Worm (Caenorhabditis elegans) whole organism, young adult: ENCODE results near the gene F29B9.7.

Experiments used
- F49E8.2 ChIP-seq: sonication (generic microtip); optimal IDR thresholded peaks from 3 replicates; lab custom pipeline; 2017; ENCODE audit warnings: missing genetic modification characterization, mild to moderate bottlenecking, missing compliant biosample characterization, antibody characterized with exemption, moderate library complexity; ENCODE audit not compliant: insufficient read depth
- chd-7 ChIP-seq: sonication (generic microtip); optimal IDR thresholded peaks from 2 replicates; lab custom pipeline; 2016; ENCODE audit warnings: mild to moderate bottlenecking, missing genetic modification characterization, moderate library complexity, missing compliant biosample characterization
- egrh-3 ChIP-seq: fragments of 200-800 bp; sonication (Bioruptor generic); IDR thresholded peaks from 2 replicates; pipeline ENCODE4 v1.3.6; 2022; ENCODE audit warnings: missing genetic modification reagents, missing genetic modification characterization, missing compliant biosample characterization
- him-1 ChIP-seq: sonication (generic microtip); optimal IDR thresholded peaks from 2 replicates; lab custom pipeline; 2016; ENCODE audit warnings: missing genotype, missing genetic modification reagents, missing genetic modification characterization, missing compliant biosample characterization
- lin-54 ChIP-seq: fragments of 200-800 bp; sonication (Bioruptor generic); optimal IDR thresholded peaks from 2 replicates; lab custom pipeline; 2018; ENCODE audit warnings: mild to moderate bottlenecking, missing genetic modification characterization, missing compliant biosample characterization
- nfya-2 ChIP-seq: fragments of 200-800 bp; sonication (Bioruptor generic); IDR thresholded peaks from 2 replicates; pipeline ENCODE4 v1.3.6; 2022; ENCODE audit warnings: missing genetic modification reagents, missing genetic modification characterization, missing compliant biosample characterization
- nhr-27 ChIP-seq: fragments of 200-800 bp; sonication (Bioruptor generic); optimal IDR thresholded peaks from 2 replicates; lab custom pipeline; 2018; ENCODE audit warnings: mild to moderate bottlenecking, missing genetic modification characterization, moderate library complexity, missing compliant biosample characterization
- repo-1 ChIP-seq: sonication (generic microtip); optimal IDR thresholded peaks from 2 replicates; lab custom pipeline; 2017; ENCODE audit warnings: mild to moderate bottlenecking, missing genetic modification characterization, missing compliant biosample characterization
- snpc-4 ChIP-seq, 5 experiments: fragments of 150-350 bp in 1 of 5; sonication (generic microtip) in 4 of 5; optimal IDR thresholded peaks; 2 replicates each; lab custom pipeline; 2014 to 2018; ENCODE audit warnings: missing genetic modification characterization in 5 of 5, missing biosample characterization in 3 of 5, antibody characterized with exemption in 2 of 5, mild to moderate bottlenecking in 2 of 5, missing compliant biosample characterization in 2 of 5, missing genotype in 2 of 5, moderate library complexity in 2 of 5, missing genetic modification reagents in 1 of 5
- unc-130 ChIP-seq: sonication (generic microtip); optimal IDR thresholded peaks from 2 replicates; lab custom pipeline; 2016; ENCODE audit warnings: missing genetic modification reagents, missing genetic modification characterization, missing compliant biosample characterization
- unc-62 ChIP-seq: fragments of 150-350 bp; optimal IDR thresholded peaks from 2 replicates; lab custom pipeline; 2014; ENCODE audit warnings: missing biosample characterization, missing genetic modification reagents, missing genetic modification characterization
- zfh-2 ChIP-seq: fragments of 200-800 bp; sonication (Bioruptor generic); conservative IDR thresholded peaks from 2 replicates; pipeline ENCODE4 v1.3.6; 2022; ENCODE audit warnings: missing genetic modification reagents, missing genetic modification characterization, missing compliant biosample characterization

DNA sequence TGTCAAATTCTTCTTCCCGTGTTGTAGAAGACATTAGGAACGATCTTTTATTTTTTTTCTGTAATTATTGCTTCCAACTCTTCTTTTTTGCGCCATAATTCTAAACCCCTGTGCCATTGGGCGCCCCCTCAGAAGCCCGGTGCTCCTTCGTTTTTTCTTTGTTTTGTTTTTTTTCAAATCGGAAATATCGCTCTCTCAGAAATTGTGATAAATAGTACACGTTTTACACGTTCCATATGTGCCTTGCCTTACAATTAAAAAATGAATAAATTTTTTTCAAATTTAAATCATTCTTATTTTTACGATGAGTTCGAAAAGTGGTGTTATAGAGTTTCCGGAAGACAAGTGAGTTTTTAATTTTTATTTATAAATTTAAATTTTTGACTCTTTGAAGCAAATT is at the start of gene F29B9.7:
- no peak for TF ChIP-seq unc-62 (GFP tag; lab: Kevin White, UChicago)
- TF ChIP-seq zfh-2: no peak
- no peak for TF ChIP-seq lin-54 (GFP tag; lab: Kevin White, UChicago)
- no peak for TF ChIP-seq snpc-4 (GFP tag; optimal IDR thresholded peaks at IDR 0.05; lab: Kevin White, UChicago)
- TF ChIP-seq snpc-4 (tag; optimal IDR thresholded peaks at IDR 0.05; lab: Kevin White, UChicago): no peak
- no peak for TF ChIP-seq nhr-27 (tag; lab: Kevin White, UChicago)
- TF ChIP-seq egrh-3 (GFP tag; lab: Robert Waterston, UW): no peak
- TF ChIP-seq F49E8.2 (tag; lab: Kevin White, UChicago): no peak
- TF ChIP-seq chd-7 (tag; lab: Kevin White, UChicago): no peak
- TF ChIP-seq nfya-2 (GFP tag; lab: Robert Waterston, UW): no peak
- TF ChIP-seq unc-130 (GFP tag; lab: Kevin White, UChicago): no peak
- no peak for TF ChIP-seq him-1
- no peak for TF ChIP-seq repo-1
